Worm (Caenorhabditis elegans) whole organism, L2 larva: ENCODE results near the gene flp-26.

Experiments
- C34F6.9 ChIP-seq: fragments of 150-350 bp; optimal IDR thresholded peaks from 2 replicates; lab custom pipeline; 2014; ENCODE audit warnings: missing biosample characterization, missing genetic modification characterization
- F13H6.1 ChIP-seq: sonication (generic microtip); optimal IDR thresholded peaks from 2 replicates; lab custom pipeline; 2016; ENCODE audit warnings: missing genetic modification characterization, missing compliant biosample characterization
- Y55F3AM.14 ChIP-seq: fragments of 200-800 bp; sonication (Bioruptor generic); optimal IDR thresholded peaks from 2 replicates; lab custom pipeline; 2018; ENCODE audit warnings: mild to moderate bottlenecking, missing genetic modification characterization, missing compliant biosample characterization
- alr-1 ChIP-seq: fragments of 150-350 bp; optimal IDR thresholded peaks from 2 replicates; lab custom pipeline; 2014; ENCODE audit warnings: missing biosample characterization, missing genetic modification characterization
- blmp-1 ChIP-seq: sonication (generic microtip); optimal IDR thresholded peaks from 2 replicates; lab custom pipeline; 2017; ENCODE audit warnings: missing genetic modification characterization, mild to moderate bottlenecking, missing compliant biosample characterization, antibody characterized with exemption, moderate library complexity; ENCODE audit not compliant: insufficient read depth
- ceh-16 ChIP-seq: fragments of 150-350 bp; optimal IDR thresholded peaks from 2 replicates; lab custom pipeline; 2014; ENCODE audit warnings: missing biosample characterization, missing genetic modification characterization
- ceh-82 ChIP-seq: fragments of 150-350 bp; optimal IDR thresholded peaks from 2 replicates; lab custom pipeline; 2014; ENCODE audit warnings: missing biosample characterization, missing genetic modification characterization
- dmd-4 ChIP-seq: sonication (generic microtip); optimal IDR thresholded peaks from 2 replicates; lab custom pipeline; 2017; ENCODE audit warnings: missing biosample characterization, missing genetic modification characterization
- egl-27 ChIP-seq: sonication (generic microtip); optimal IDR thresholded peaks from 3 replicates; lab custom pipeline; 2017; ENCODE audit warnings: missing biosample characterization, missing genetic modification reagents, missing genetic modification characterization
- elt-3 ChIP-seq: sonication (generic microtip); optimal IDR thresholded peaks from 2 replicates; lab custom pipeline; 2017; ENCODE audit warnings: missing biosample characterization, missing genetic modification characterization
- fos-1 ChIP-seq: fragments of 150-350 bp; optimal IDR thresholded peaks from 2 replicates; lab custom pipeline; 2014; ENCODE audit warnings: missing biosample characterization, missing genetic modification characterization
- gmeb-1 ChIP-seq: fragments of 150-350 bp; optimal IDR thresholded peaks from 2 replicates; lab custom pipeline; 2014; ENCODE audit warnings: missing biosample characterization, missing genetic modification characterization
- lin-11 ChIP-seq: fragments of 150-350 bp; sonication (generic microtip); optimal IDR thresholded peaks from 2 replicates; lab custom pipeline; 2014; ENCODE audit warnings: missing biosample characterization, missing genetic modification characterization, inconsistent platforms, mixed read lengths
- lin-39 ChIP-seq: fragments of 150-350 bp; optimal IDR thresholded peaks from 2 replicates; lab custom pipeline; 2014; ENCODE audit warnings: missing biosample characterization, missing genetic modification reagents, missing genetic modification characterization
- lsy-2 ChIP-seq, 2 experiments: fragments of 150-350 bp in 1 of 2; sonication (generic microtip) in 1 of 2; optimal IDR thresholded peaks; 2 replicates each; lab custom pipeline; 2014 to 2017; ENCODE audit warnings: missing biosample characterization in 2 of 2, missing genetic modification characterization in 2 of 2
- mab-5 ChIP-seq: fragments of 150-350 bp; optimal IDR thresholded peaks from 2 replicates; lab custom pipeline; 2014; ENCODE audit warnings: missing biosample characterization, missing genetic modification characterization
- mbf-1 ChIP-seq: sonication (generic microtip); optimal IDR thresholded peaks from 2 replicates; lab custom pipeline; 2017; ENCODE audit warnings: missing biosample characterization, missing genetic modification characterization
- mdl-1 ChIP-seq, 2 experiments: fragments of 150-350 bp in 1 of 2; sonication (generic microtip) in 1 of 2; optimal IDR thresholded peaks; 2 replicates each; lab custom pipeline; 2017; ENCODE audit warnings: missing biosample characterization in 2 of 2, missing genetic modification characterization in 2 of 2
- nhr-129 ChIP-seq: fragments of 150-350 bp; optimal IDR thresholded peaks from 2 replicates; lab custom pipeline; 2014; ENCODE audit warnings: missing biosample characterization, missing genetic modification characterization
- nhr-237 ChIP-seq: fragments of 150-350 bp; optimal IDR thresholded peaks from 2 replicates; lab custom pipeline; 2014; ENCODE audit warnings: missing biosample characterization, missing genetic modification characterization
- nhr-6 ChIP-seq: fragments of 150-350 bp; optimal IDR thresholded peaks from 2 replicates; lab custom pipeline; 2014; ENCODE audit warnings: missing biosample characterization, missing genetic modification characterization
- nhr-77 ChIP-seq: fragments of 150-350 bp; optimal IDR thresholded peaks from 2 replicates; lab custom pipeline; 2014; ENCODE audit warnings: missing biosample characterization, missing genetic modification characterization
- peb-1 ChIP-seq: fragments of 150-350 bp; optimal IDR thresholded peaks from 2 replicates; lab custom pipeline; 2014; ENCODE audit warnings: missing biosample characterization, missing genetic modification characterization
- sem-4 ChIP-seq: fragments of 150-350 bp; optimal IDR thresholded peaks from 2 replicates; lab custom pipeline; 2014; ENCODE audit warnings: missing biosample characterization, missing genetic modification reagents, missing genetic modification characterization
- skn-1 ChIP-seq: sonication (generic microtip); optimal IDR thresholded peaks from 2 replicates; lab custom pipeline; 2017; ENCODE audit warnings: missing biosample characterization, missing genetic modification characterization
- sma-9 ChIP-seq, 2 experiments: fragments of 150-350 bp in 1 of 2; sonication (generic microtip) in 1 of 2; optimal IDR thresholded peaks; 2 replicates each; lab custom pipeline; 2014 to 2016; ENCODE audit warnings: missing genetic modification characterization in 2 of 2, mild to moderate bottlenecking in 1 of 2, missing biosample characterization in 1 of 2, missing compliant biosample characterization in 1 of 2, missing genetic modification reagents in 1 of 2, moderate library complexity in 1 of 2
- snpc-4 ChIP-seq: fragments of 150-350 bp; optimal IDR thresholded peaks from 2 replicates; lab custom pipeline; 2014; ENCODE audit warnings: missing biosample characterization, missing genetic modification characterization
- unc-39 ChIP-seq: fragments of 150-350 bp; optimal IDR thresholded peaks from 2 replicates; lab custom pipeline; 2014; ENCODE audit warnings: missing biosample characterization, missing genetic modification characterization
- unc-62 ChIP-seq: fragments of 150-350 bp; optimal IDR thresholded peaks from 2 replicates; lab custom pipeline; 2014; ENCODE audit warnings: missing biosample characterization, missing genetic modification reagents, missing genetic modification characterization
- zag-1 ChIP-seq: fragments of 150-350 bp; optimal IDR thresholded peaks from 2 replicates; lab custom pipeline; 2014; ENCODE audit warnings: missing biosample characterization, missing genetic modification characterization

Gene flp-26

DNA sequence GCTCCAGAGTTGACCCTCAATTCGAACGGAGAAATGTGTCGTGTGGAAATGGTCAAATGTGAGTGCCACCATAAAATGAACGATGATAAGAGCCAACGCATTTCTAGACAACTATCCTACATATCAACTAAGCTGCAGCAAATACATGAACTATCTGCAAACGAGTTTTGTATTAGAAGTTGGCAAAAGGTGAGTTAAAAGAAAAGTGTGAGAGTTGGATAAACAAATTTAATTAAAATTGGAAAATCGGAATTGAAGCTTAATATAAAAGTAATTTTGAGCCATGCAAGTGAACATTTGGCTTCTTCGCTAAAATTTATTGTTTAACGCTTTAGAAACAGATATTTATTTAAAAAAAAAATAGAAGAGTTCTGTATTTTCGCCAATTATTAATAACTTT is 7.0 kb downstream of the flp-26 start, which contains the start of gene cest-19:
TSS of gene cest-19 (minus strand) at position 101 of the 400 bp plus-strand sequence.
- no peak for TF ChIP-seq nhr-237
- TF ChIP-seq sma-9 (GFP tag; optimal IDR thresholded peaks at IDR 0.05; lab: Kevin White, UChicago), result no peak
- no peak for TF ChIP-seq sma-9 (tag; optimal IDR thresholded peaks at IDR 0.05; lab: Kevin White, UChicago)
- no peak for TF ChIP-seq zag-1 (tag; lab: Kevin White, UChicago)

ce11 chrX:7037998-7038397 is 9.1 kb downstream of the flp-26 start:
- TF ChIP-seq ceh-16 (tag; lab: Kevin White, UChicago), result no peak
- TF ChIP-seq sem-4, result no peak
- no peak for TF ChIP-seq F13H6.1 (tag; lab: Kevin White, UChicago)
- no peak for TF ChIP-seq sma-9 (GFP tag; optimal IDR thresholded peaks at IDR 0.05; lab: Kevin White, UChicago)
- TF ChIP-seq sma-9 (tag; optimal IDR thresholded peaks at IDR 0.05; lab: Kevin White, UChicago), result no peak
- TF ChIP-seq gmeb-1, result no peak
- no peak for TF ChIP-seq skn-1 (tag; lab: Kevin White, UChicago)
- TF ChIP-seq unc-39 (tag; lab: Kevin White, UChicago), result no peak
- TF ChIP-seq lin-39 (tag; lab: Kevin White, UChicago), result no peak
- no peak for TF ChIP-seq mab-5
- no peak for TF ChIP-seq peb-1
- no peak for TF ChIP-seq nhr-6 (tag; lab: Kevin White, UChicago)

ce11 chrX:7040760-7041159 is 11.8 kb downstream of the flp-26 start:
- peak; percentile 33 for TF ChIP-seq egl-27 (tag; lab: Kevin White, UChicago)
- TF ChIP-seq C34F6.9 (tag; lab: Kevin White, UChicago), result peak; percentile 10
- TF ChIP-seq lin-11 (tag; lab: Kevin White, UChicago), result no peak
- TF ChIP-seq sma-9 (GFP tag; optimal IDR thresholded peaks at IDR 0.05; lab: Kevin White, UChicago), result peak; percentile 23
- no peak for TF ChIP-seq sma-9 (tag; optimal IDR thresholded peaks at IDR 0.05; lab: Kevin White, UChicago)
- peak in 1 of 2 experiments; percentile 30 for TF ChIP-seq lsy-2 (tag; optimal IDR thresholded peaks at IDR 0.05; lab: Kevin White, UChicago)
- no peak for TF ChIP-seq alr-1
- TF ChIP-seq dmd-4 (tag; lab: Kevin White, UChicago), result no peak
- TF ChIP-seq zag-1 (tag; lab: Kevin White, UChicago), result peak; percentile 47
- no peak for TF ChIP-seq mbf-1 (tag; lab: Kevin White, UChicago)
- peak; percentile 40 for TF ChIP-seq sem-4

DNA sequence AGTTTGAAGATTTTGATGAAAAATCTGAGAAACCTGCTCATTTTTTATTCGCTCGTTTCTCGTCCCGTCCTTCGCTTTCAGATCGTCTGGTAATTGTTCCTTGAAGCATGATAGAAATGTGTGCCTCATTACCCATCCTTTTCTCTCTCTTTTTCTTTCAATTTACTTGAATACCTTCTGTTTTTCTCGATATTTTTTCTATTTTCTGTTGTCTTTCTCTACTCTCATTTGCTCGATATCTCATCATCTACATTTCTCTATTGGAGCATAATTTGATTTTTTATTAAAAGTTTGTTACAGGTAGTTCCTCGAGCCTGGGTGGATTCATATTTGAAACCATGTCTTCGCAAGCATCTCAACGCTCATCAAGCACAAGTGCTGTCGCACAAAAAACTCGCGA is 21.4 kb downstream of the flp-26 start, which contains the start of gene ubc-17:
TSS of gene ubc-17 (plus strand) at position 301 of the 400 bp plus-strand sequence.
- TF ChIP-seq Y55F3AM.14 (GFP tag; lab: Kevin White, UChicago) (no peak), nhr-237 (no peak), elt-3 (tag; lab: Kevin White, UChicago) (no peak), nhr-129 (tag; lab: Kevin White, UChicago) (no peak)

- TF ChIP-seq peb-1 (no peak), blmp-1 (tag; lab: Kevin White, UChicago) (peak; percentile 51)
These were observed 28.4 kb downstream of the flp-26 start, which contains the start of gene B0403.5 for ce11 chrX:7057357-7057756. Gene B0403.5 (plus strand): TSS chrX:7057724.

DNA sequence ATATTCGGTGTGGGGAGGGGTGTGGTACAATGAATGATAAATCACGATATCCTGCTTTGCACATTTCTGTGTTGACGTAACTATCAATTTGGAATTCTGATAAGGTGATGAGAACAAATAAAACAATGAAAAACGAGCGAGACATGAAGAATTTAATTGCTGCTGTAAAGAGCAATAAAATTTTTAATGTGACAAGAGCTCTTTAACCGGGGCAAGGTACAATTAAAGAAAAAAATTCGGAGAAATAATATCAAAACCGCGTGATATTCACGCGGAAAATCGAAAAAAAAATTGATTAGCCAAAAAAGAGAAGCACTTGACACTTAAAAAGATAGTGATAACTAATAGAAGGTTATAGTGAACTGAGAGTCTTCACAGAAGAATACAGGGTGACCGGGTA is 32.3 kb downstream of the flp-26 start:
- TF ChIP-seq lin-11 (tag; lab: Kevin White, UChicago) (no peak), skn-1 (tag; lab: Kevin White, UChicago) (no peak), elt-3 (tag; lab: Kevin White, UChicago) (no peak), snpc-4 (tag; lab: Kevin White, UChicago) (no peak), lsy-2 (tag; optimal IDR thresholded peaks at IDR 0.05; lab: Kevin White, UChicago) (no peak), fos-1 (tag; lab: Kevin White, UChicago) (peak; percentile 3)

- TF ChIP-seq unc-62 (GFP tag; lab: Kevin White, UChicago), result no peak
- TF ChIP-seq alr-1, result no peak
- TF ChIP-seq ceh-82, result no peak
- no peak for TF ChIP-seq peb-1
- TF ChIP-seq unc-39 (tag; lab: Kevin White, UChicago), result no peak
- no peak for TF ChIP-seq gmeb-1
- TF ChIP-seq nhr-77 (tag; lab: Kevin White, UChicago), result no peak
- TF ChIP-seq mdl-1 (tag; optimal IDR thresholded peaks at IDR 0.05; lab: Kevin White, UChicago), result no peak
- TF ChIP-seq F13H6.1 (tag; lab: Kevin White, UChicago), result no peak
These were observed 34.3 kb downstream of the flp-26 start, which contains the start of gene B0403.3 for ce11 chrX:7063236-7063635. Gene B0403.3 (minus strand): TSS chrX:7063336.
